Worm (Caenorhabditis elegans) whole organism, L4 larva: Measurements from ENCODE around the gene msp-45.
A peak's percentile ranks its signal among the peaks of the same experiment; 100 is the strongest.

ENCODE experiments used
- F37D6.2 ChIP-seq: sonication (generic microtip); optimal IDR thresholded peaks from 2 replicates; lab custom pipeline; 2016; ENCODE audit warnings: mild to moderate bottlenecking, missing genetic modification characterization, missing compliant biosample characterization
- F44E2.7 ChIP-seq: fragments of 200-800 bp; sonication (Bioruptor generic); IDR thresholded peaks from 2 replicates; pipeline ENCODE4 v2.1.2; 2022; ENCODE audit warnings: missing genetic modification characterization, missing compliant biosample characterization
- R02D3.7 ChIP-seq: fragments of 150-350 bp; sonication (generic microtip); optimal IDR thresholded peaks from 3 replicates; lab custom pipeline; 2014; ENCODE audit warnings: missing biosample characterization, missing genetic modification characterization
- T26A8.4 ChIP-seq: fragments of 200-800 bp; sonication (Bioruptor generic); IDR thresholded peaks from 2 replicates; pipeline ENCODE4 v1.3.6; 2022; ENCODE audit warnings: missing genetic modification characterization, missing compliant biosample characterization
- Y105C5A.15 ChIP-seq: fragments of 200-800 bp; sonication (Bioruptor generic); IDR thresholded peaks from 2 replicates; pipeline ENCODE4 v1.3.6; 2022; ENCODE audit warnings: missing genetic modification characterization, missing compliant biosample characterization
- Y5F2A.4 ChIP-seq: fragments of 200-800 bp; sonication (Bioruptor generic); optimal IDR thresholded peaks from 2 replicates; lab custom pipeline; 2018; ENCODE audit warnings: mild to moderate bottlenecking, missing genetic modification characterization, missing compliant biosample characterization
- ZK546.5 ChIP-seq, 2 experiments: sonication (generic microtip); optimal IDR thresholded peaks; 2 replicates each; lab custom pipeline; 2017; ENCODE audit warnings: missing biosample characterization in 2 of 2, missing genetic modification characterization in 2 of 2
- ama-1 ChIP-seq: fragments of 150-350 bp; optimal IDR thresholded peaks from 2 replicates; lab custom pipeline; 2014; ENCODE audit warnings: inconsistent platforms, mixed read lengths
- arid-1 ChIP-seq: fragments of 200-800 bp; sonication (Bioruptor generic); conservative IDR thresholded peaks from 2 replicates; pipeline ENCODE4 v1.3.6; 2022; ENCODE audit warnings: missing genetic modification reagents, missing genetic modification characterization, missing compliant biosample characterization
- ceh-28 ChIP-seq: fragments of 150-350 bp; optimal IDR thresholded peaks from 2 replicates; lab custom pipeline; 2014; ENCODE audit warnings: missing biosample characterization, missing genetic modification reagents, missing genetic modification characterization
- ceh-62 ChIP-seq: sonication (generic microtip); optimal IDR thresholded peaks from 2 replicates; lab custom pipeline; 2017; ENCODE audit warnings: missing biosample characterization, missing genetic modification characterization
- ceh-82 ChIP-seq: sonication (generic microtip); optimal IDR thresholded peaks from 2 replicates; lab custom pipeline; 2017; ENCODE audit warnings: missing biosample characterization, missing genetic modification characterization
- daf-16 ChIP-seq, 3 experiments: sonication (generic microtip); optimal IDR thresholded peaks; 2 replicates each; lab custom pipeline; 2016 to 2017; ENCODE audit warnings: missing genetic modification characterization in 3 of 3, missing genetic modification reagents in 3 of 3, mild to moderate bottlenecking in 2 of 3, missing compliant biosample characterization in 2 of 3, missing biosample characterization in 1 of 3, moderate library complexity in 1 of 3
- daf-19 ChIP-seq: fragments of 200-800 bp; sonication (Bioruptor generic); conservative IDR thresholded peaks from 2 replicates; pipeline ENCODE4 v1.3.6; 2022; ENCODE audit warnings: missing genetic modification characterization, missing compliant biosample characterization
- dmd-6 ChIP-seq: fragments of 200-800 bp; sonication (Bioruptor generic); IDR thresholded peaks from 2 replicates; pipeline ENCODE4 v1.3.6; 2022; ENCODE audit warnings: missing genetic modification reagents, missing genetic modification characterization, missing compliant biosample characterization
- dmd-8 ChIP-seq: fragments of 200-800 bp; sonication (Bioruptor generic); IDR thresholded peaks from 2 replicates; pipeline ENCODE4 v1.3.6; 2022; ENCODE audit warnings: missing genetic modification characterization, missing compliant biosample characterization
- duxl-1 ChIP-seq: sonication (generic microtip); optimal IDR thresholded peaks from 2 replicates; lab custom pipeline; 2016; ENCODE audit warnings: mild to moderate bottlenecking, missing genetic modification characterization, moderate library complexity, missing compliant biosample characterization; ENCODE audit not compliant: poor library complexity
- dve-1 ChIP-seq: sonication (generic microtip); optimal IDR thresholded peaks from 2 replicates; lab custom pipeline; 2017; ENCODE audit warnings: antibody characterized with exemption, mild to moderate bottlenecking, missing genetic modification characterization, missing compliant biosample characterization; ENCODE audit not compliant: insufficient read depth
- egl-27 ChIP-seq: sonication (generic microtip); optimal IDR thresholded peaks from 3 replicates; lab custom pipeline; 2017; ENCODE audit warnings: missing biosample characterization, missing genetic modification reagents, missing genetic modification characterization
- fos-1 ChIP-seq: fragments of 150-350 bp; optimal IDR thresholded peaks from 2 replicates; lab custom pipeline; 2014; ENCODE audit warnings: missing biosample characterization, missing genetic modification characterization
- gei-8 ChIP-seq: fragments of 200-800 bp; sonication (Bioruptor generic); optimal IDR thresholded peaks from 2 replicates; lab custom pipeline; 2018; ENCODE audit warnings: mild to moderate bottlenecking, missing genetic modification characterization, missing compliant biosample characterization
- hif-1 ChIP-seq, 2 experiments: sonication (generic microtip); optimal IDR thresholded peaks; 2 replicates each; lab custom pipeline; 2016 to 2017; ENCODE audit warnings: missing compliant biosample characterization in 2 of 2, missing genetic modification characterization in 2 of 2, missing genetic modification reagents in 2 of 2, missing genotype in 2 of 2, mild to moderate bottlenecking in 1 of 2
- hlh-11 ChIP-seq: fragments of 200-800 bp; sonication (Bioruptor generic); optimal IDR thresholded peaks from 2 replicates; lab custom pipeline; 2018; ENCODE audit warnings: mild to moderate bottlenecking, missing genetic modification characterization, missing compliant biosample characterization
- hlh-30 ChIP-seq: sonication (generic microtip); optimal IDR thresholded peaks from 2 replicates; lab custom pipeline; 2017; ENCODE audit warnings: antibody characterized with exemption, mild to moderate bottlenecking, missing genetic modification characterization, missing compliant biosample characterization; ENCODE audit not compliant: insufficient read depth
- lin-13 ChIP-seq: fragments of 150-350 bp; optimal IDR thresholded peaks from 2 replicates; lab custom pipeline; 2014; ENCODE audit warnings: missing biosample characterization, missing genetic modification reagents, missing genetic modification characterization
- lin-15B ChIP-seq: fragments of 150-350 bp; sonication (generic microtip); optimal IDR thresholded peaks from 3 replicates; lab custom pipeline; 2014; ENCODE audit warnings: missing biosample characterization, missing genetic modification characterization
- lsy-2 ChIP-seq, 2 experiments: fragments of 150-350 bp in 1 of 2; sonication (generic microtip) in 1 of 2; optimal IDR thresholded peaks; 2 replicates each; lab custom pipeline; 2014 to 2017; ENCODE audit warnings: missing biosample characterization in 2 of 2, missing genetic modification characterization in 2 of 2
- mdl-1 ChIP-seq, 2 experiments: fragments of 150-350 bp in 1 of 2; sonication (generic microtip) in 1 of 2; optimal IDR thresholded peaks; 2 replicates each; lab custom pipeline; 2014 to 2017; ENCODE audit warnings: missing biosample characterization in 2 of 2, missing genetic modification characterization in 2 of 2
- nhr-10 ChIP-seq: fragments of 150-350 bp; optimal IDR thresholded peaks from 2 replicates; lab custom pipeline; 2014; ENCODE audit warnings: missing biosample characterization, missing genetic modification characterization
- nhr-111 ChIP-seq: fragments of 200-800 bp; sonication (Bioruptor generic); optimal IDR thresholded peaks from 2 replicates; lab custom pipeline; 2018; ENCODE audit warnings: mild to moderate bottlenecking, missing genetic modification characterization, missing compliant biosample characterization
- nhr-28 ChIP-seq: fragments of 150-350 bp; optimal IDR thresholded peaks from 2 replicates; lab custom pipeline; 2014; ENCODE audit warnings: missing biosample characterization, missing genetic modification characterization
- nhr-42 ChIP-seq: fragments of 200-800 bp; sonication (Bioruptor generic); IDR thresholded peaks from 2 replicates; pipeline ENCODE4 v1.3.6; 2022; ENCODE audit warnings: missing genetic modification characterization, missing compliant biosample characterization
- nhr-48 ChIP-seq: sonication (generic microtip); optimal IDR thresholded peaks from 2 replicates; lab custom pipeline; 2016; ENCODE audit warnings: mild to moderate bottlenecking, missing genetic modification characterization, missing compliant biosample characterization
- nhr-6 ChIP-seq: fragments of 150-350 bp; optimal IDR thresholded peaks from 2 replicates; lab custom pipeline; 2014; ENCODE audit warnings: missing biosample characterization, missing genetic modification characterization
- nhr-77 ChIP-seq: fragments of 150-350 bp; optimal IDR thresholded peaks from 2 replicates; lab custom pipeline; 2014; ENCODE audit warnings: missing biosample characterization, missing genetic modification characterization
- pha-4 ChIP-seq, 2 experiments: fragments of 150-350 bp in 1 of 2; fragments of 200-800 bp in 1 of 2; sonication (Bioruptor generic) in 1 of 2; IDR thresholded peaks in 1 of 2; optimal IDR thresholded peaks in 1 of 2; 2 replicates each; pipeline versions ENCODE4 v1.3.6 to Lab custom; 2014 to 2022; ENCODE audit warnings: missing genetic modification characterization in 2 of 2, missing genetic modification reagents in 2 of 2, missing biosample characterization in 1 of 2, missing compliant biosample characterization in 1 of 2
- php-3 ChIP-seq: fragments of 200-800 bp; sonication (Bioruptor generic); IDR thresholded peaks from 2 replicates; pipeline ENCODE4 v1.3.6; 2022; ENCODE audit warnings: missing genetic modification reagents, missing genetic modification characterization, missing compliant biosample characterization
- sdz-12 ChIP-seq: fragments of 200-800 bp; sonication (Bioruptor generic); optimal IDR thresholded peaks from 2 replicates; lab custom pipeline; 2018; ENCODE audit warnings: mild to moderate bottlenecking, missing genetic modification characterization, missing compliant biosample characterization
- set-16 ChIP-seq: fragments of 200-800 bp; sonication (Bioruptor generic); IDR thresholded peaks from 2 replicates; pipeline ENCODE4 v1.3.6; 2022; ENCODE audit warnings: missing genetic modification reagents, missing genetic modification characterization, missing compliant biosample characterization
- spr-3 ChIP-seq: fragments of 200-800 bp; sonication (Bioruptor generic); optimal IDR thresholded peaks from 2 replicates; lab custom pipeline; 2018; ENCODE audit warnings: mild to moderate bottlenecking, missing genetic modification characterization, missing compliant biosample characterization
- tra-1 ChIP-seq: fragments of 200-800 bp; sonication (Bioruptor generic); IDR thresholded peaks from 2 replicates; pipeline ENCODE4 v1.3.6; 2022; ENCODE audit warnings: missing genetic modification reagents, missing genetic modification characterization, missing compliant biosample characterization
- unc-130 ChIP-seq: sonication (generic microtip); optimal IDR thresholded peaks from 2 replicates; lab custom pipeline; 2016; ENCODE audit warnings: missing genetic modification reagents, missing genetic modification characterization, missing compliant biosample characterization
- vab-7 ChIP-seq: fragments of 200-800 bp; sonication (Bioruptor generic); IDR thresholded peaks from 2 replicates; pipeline ENCODE4 v1.3.6; 2022; ENCODE audit warnings: missing genetic modification reagents, missing genetic modification characterization, missing compliant biosample characterization
- ztf-7 ChIP-seq: fragments of 150-350 bp; optimal IDR thresholded peaks from 2 replicates; lab custom pipeline; 2014; ENCODE audit warnings: missing biosample characterization, missing genetic modification characterization

Gene msp-45

DNA sequence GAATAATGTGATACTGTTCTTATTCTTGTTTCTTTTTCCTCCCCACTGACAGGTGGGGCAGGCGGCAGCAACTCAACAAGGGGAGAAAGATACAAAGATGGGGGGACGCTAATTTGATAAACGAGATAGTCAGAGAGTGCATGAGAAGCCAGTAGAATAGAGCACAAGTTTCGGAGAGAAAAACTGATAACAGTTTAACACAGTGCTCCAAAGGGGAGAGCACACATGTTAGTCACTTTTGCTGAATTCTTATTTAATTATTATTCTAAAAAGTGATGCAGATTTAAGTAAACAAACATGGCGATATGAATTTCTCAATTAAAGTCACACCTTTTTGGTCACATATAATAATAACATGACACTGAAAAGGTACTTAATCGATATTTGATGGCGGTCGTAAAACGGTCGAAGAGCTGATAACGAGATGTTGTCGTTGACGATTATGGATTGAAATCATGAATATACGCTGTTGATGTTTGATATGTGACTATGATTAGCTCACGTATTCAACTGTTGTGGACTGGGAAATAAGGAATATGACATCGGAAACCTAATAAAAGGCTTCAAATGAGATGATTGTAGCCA, 29.2 kb upstream of the msp-45 start (continued):
- TF ChIP-seq duxl-1 (tag; lab: Kevin White, UChicago) (no peak), nhr-6 (tag; lab: Kevin White, UChicago) (no peak), spr-3 (GFP tag; lab: Kevin White, UChicago) (no peak), nhr-10 (tag; lab: Kevin White, UChicago) (peak; percentile 39), hlh-30 (tag; lab: Kevin White, UChicago) (peak; percentile 35), php-3 (GFP tag; lab: Robert Waterston, UW) (peak; percentile 100), ama-1 (lab: Kevin White, UChicago) (no peak)

DNA sequence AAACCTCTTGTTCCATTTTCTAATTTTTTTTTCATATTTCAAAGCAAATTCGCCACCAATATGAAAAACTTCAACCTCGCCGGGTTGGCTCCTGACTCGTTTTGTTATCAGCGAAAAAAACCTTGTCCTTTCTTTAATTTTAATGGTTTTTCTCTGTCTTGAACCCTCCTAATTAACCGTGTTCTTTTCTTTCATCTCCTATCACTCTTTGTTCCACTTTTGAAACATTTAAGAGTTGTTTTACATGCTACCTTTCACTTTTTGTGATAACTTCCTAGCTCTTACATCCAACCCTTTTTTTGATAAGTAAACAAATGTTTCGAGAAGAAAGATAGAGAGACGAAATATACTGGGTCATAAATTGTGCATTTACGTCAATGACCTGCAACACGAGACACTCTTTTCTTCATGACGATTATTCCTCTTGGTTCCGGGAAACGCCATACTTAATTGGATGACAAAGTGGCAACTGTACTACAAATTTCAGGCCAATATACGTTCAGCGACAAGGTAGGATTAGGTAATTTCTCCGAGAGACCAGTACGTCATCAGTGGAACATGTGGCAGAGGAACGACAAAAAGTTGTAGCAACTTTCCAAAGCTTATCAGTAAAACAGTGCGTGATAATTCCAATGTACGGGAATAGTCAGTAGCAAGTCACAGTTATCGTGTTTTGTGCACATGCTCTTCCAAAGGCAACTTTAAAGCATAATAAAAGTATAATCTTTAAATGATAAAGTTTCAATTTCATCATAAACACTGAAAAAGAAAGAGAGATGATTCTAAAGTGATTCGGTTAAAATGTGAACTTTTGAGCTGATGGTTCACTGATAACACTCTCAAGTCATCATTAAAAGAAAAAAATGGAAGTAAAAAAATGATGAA, 28.0 kb upstream of the msp-45 start:
- TF ChIP-seq F44E2.7 (GFP tag; lab: Robert Waterston, UW) (no peak), R02D3.7 (tag; lab: Kevin White, UChicago) (no peak), nhr-48 (tag; lab: Kevin White, UChicago) (peak; percentile 56), set-16 (no peak), unc-130 (GFP tag; lab: Kevin White, UChicago) (no peak), ceh-82 (tag; lab: Kevin White, UChicago) (no peak), gei-8 (GFP tag; lab: Kevin White, UChicago) (no peak), lin-15B (tag; lab: Kevin White, UChicago) (no peak), ztf-7 (tag; lab: Kevin White, UChicago) (no peak), pha-4 (GFP tag; IDR thresholded peaks at IDR 0.05; lab: Robert Waterston, UW) (0 out of 2 replicates have a peak, but pooled peaks have one; percentile 28), pha-4 (tag; optimal IDR thresholded peaks at IDR 0.05; lab: Kevin White, UChicago) (no peak), sdz-12 (GFP tag; lab: Kevin White, UChicago) (no peak), nhr-111 (GFP tag; lab: Kevin White, UChicago) (no peak), Y5F2A.4 (GFP tag; lab: Kevin White, UChicago) (no peak), hlh-30 (tag; lab: Kevin White, UChicago) (no peak), dmd-6 (GFP tag; lab: Robert Waterston, UW) (peak; percentile 71), ceh-62 (tag; lab: Kevin White, UChicago) (no peak), T26A8.4 (GFP tag; lab: Robert Waterston, UW) (no peak), nhr-42 (GFP tag; lab: Robert Waterston, UW) (no peak), daf-16 (GFP tag; optimal IDR thresholded peaks at IDR 0.05; lab: Kevin White, UChicago) (no peak), daf-16 (tag; optimal IDR thresholded peaks at IDR 0.05; lab: Kevin White, UChicago) (peak; percentile 77), nhr-77 (tag; lab: Kevin White, UChicago) (peak; percentile 17), F37D6.2 (tag; lab: Kevin White, UChicago) (no peak), tra-1 (GFP tag; lab: Robert Waterston, UW) (peak; percentile 79), dve-1 (peak; percentile 82), lin-13 (GFP tag; lab: Kevin White, UChicago) (no peak), mdl-1 (tag; optimal IDR thresholded peaks at IDR 0.05; lab: Kevin White, UChicago) (peak in 1 of 2 experiments; percentile 18), duxl-1 (tag; lab: Kevin White, UChicago) (peak; percentile 5), dmd-8 (GFP tag; lab: Robert Waterston, UW) (no peak), daf-19 (GFP tag; lab: Robert Waterston, UW) (no peak), vab-7 (no peak), fos-1 (no peak), nhr-28 (tag; lab: Kevin White, UChicago) (peak; percentile 51), ceh-28 (tag; lab: Kevin White, UChicago) (no peak), hif-1 (tag; optimal IDR thresholded peaks at IDR 0.05; lab: Kevin White, UChicago) (peak in 1 of 2 experiments; percentile 10), egl-27 (tag; lab: Kevin White, UChicago) (no peak), Y105C5A.15 (no peak), ZK546.5 (tag; optimal IDR thresholded peaks at IDR 0.05; lab: Kevin White, UChicago) (no peak), hlh-11 (tag; lab: Kevin White, UChicago) (peak; percentile 64), arid-1 (GFP tag; lab: Robert Waterston, UW) (no peak), lsy-2 (tag; optimal IDR thresholded peaks at IDR 0.05; lab: Kevin White, UChicago) (no peak), nhr-10 (tag; lab: Kevin White, UChicago) (no peak)
